Worm (Caenorhabditis elegans): Measurements from ENCODE around the gene F25B3.2.

Gene F25B3.2

DNA sequence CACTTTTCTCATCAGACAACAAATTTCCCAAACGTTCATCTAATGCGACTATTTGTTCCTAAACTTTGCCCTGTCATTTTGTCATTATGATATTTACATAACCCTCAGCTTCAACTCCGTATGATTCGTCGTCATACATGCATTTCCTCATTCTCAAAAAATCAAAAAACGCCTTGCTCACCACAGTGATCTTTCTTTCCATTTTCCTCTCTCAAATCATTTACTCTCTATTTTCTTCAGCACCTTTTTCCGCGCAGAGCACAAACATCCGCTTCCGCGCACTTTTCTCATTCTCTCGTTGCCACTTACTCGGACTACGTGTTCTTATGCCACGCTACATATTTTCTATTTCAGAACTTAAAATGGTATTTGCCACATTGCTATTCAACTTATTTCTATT lies at the start of gene F25B3.2:
Gene F25B3.2, plus strand, starts transcription at position 301 of the 400 bp plus-strand sequence.
- TF ChIP-seq aptf-2 (GFP tag; conservative IDR thresholded peaks at IDR 0.05) (no peak), attf-6 (GFP tag; IDR thresholded peaks at IDR 0.05) (no peak), ceh-58 (GFP tag; IDR thresholded peaks at IDR 0.05) (no peak), tbx-9 (tag; optimal IDR thresholded peaks at IDR 0.05; ENCODE audit: borderline replicate concordance) (no peak), ztf-26 (tag; optimal IDR thresholded peaks at IDR 0.05) (no peak), ceh-100 (GFP tag; IDR thresholded peaks at IDR 0.05) (no peak), mes-4 (tag; optimal IDR thresholded peaks at IDR 0.05) (no peak), lin-35 (GFP tag; optimal IDR thresholded peaks at IDR 0.05) (no peak)

DNA sequence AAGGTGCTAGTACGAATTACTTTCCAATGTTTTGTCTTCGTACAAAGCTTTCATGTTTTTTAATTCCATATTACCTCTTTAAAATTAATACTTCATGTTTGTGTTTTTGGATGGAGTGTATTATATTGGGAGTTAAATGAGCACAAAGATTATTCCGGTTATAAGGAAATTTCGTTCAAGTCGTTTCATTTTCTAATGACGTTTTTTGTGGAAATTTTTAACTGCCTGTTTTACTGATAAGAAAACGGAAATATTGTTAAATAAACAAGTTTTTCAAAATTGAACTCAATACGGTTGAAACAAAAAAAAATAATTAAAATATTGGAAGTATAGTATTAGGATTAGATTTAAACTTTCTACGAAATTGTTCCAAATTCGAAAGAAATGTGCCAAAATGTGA lies 49.8 kb upstream of the F25B3.2 start:
- TF ChIP-seq hrde-1 (tag; optimal IDR thresholded peaks at IDR 0.05; ENCODE audit: borderline replicate concordance): no peak
- TF ChIP-seq nhr-80 (tag; optimal IDR thresholded peaks at IDR 0.05): peak; percentile 3

DNA sequence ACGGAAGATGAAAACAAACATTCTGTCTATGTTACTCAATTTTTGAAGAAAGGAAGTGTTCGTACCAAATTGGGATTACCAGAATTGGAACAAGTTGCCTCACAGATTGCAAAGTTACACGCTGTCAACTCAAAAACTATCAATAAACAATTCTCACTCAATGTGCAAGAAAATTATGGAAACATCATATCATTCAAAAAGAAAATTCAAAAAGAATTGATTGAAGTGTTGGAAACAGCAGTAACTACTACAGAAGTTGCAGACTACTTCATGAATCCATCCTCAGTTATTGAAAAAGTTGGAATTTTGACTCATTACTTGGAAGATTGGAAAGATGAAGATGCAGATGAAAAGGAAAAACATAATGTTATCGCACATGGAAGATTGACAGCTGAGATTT lies 49.1 kb upstream of the F25B3.2 start:
- TF ChIP-seq zim-3 (tag; optimal IDR thresholded peaks at IDR 0.05): no peak
- no peak for TF ChIP-seq ceh-100 (GFP tag; IDR thresholded peaks at IDR 0.05)
- no peak for TF ChIP-seq snpc-1.1 (tag; optimal IDR thresholded peaks at IDR 0.05; ENCODE audit: insufficient read depth)
- no peak for TF ChIP-seq F57A8.1 (GFP tag; optimal IDR thresholded peaks at IDR 0.05)
- TF ChIP-seq ccch-3 (GFP tag; optimal IDR thresholded peaks at IDR 0.05): no peak
- no peak for TF ChIP-seq ztf-25 (GFP tag; IDR thresholded peaks at IDR 0.05)
- TF ChIP-seq snpc-1.3 (tag; optimal IDR thresholded peaks at IDR 0.05; ENCODE audit: insufficient read depth): no peak
- TF ChIP-seq chd-7 (tag; optimal IDR thresholded peaks at IDR 0.05): no peak
- no peak for TF ChIP-seq hrde-1 (tag; optimal IDR thresholded peaks at IDR 0.05; ENCODE audit: borderline replicate concordance)
- no peak for TF ChIP-seq B0261.1 (tag; optimal IDR thresholded peaks at IDR 0.05)

DNA sequence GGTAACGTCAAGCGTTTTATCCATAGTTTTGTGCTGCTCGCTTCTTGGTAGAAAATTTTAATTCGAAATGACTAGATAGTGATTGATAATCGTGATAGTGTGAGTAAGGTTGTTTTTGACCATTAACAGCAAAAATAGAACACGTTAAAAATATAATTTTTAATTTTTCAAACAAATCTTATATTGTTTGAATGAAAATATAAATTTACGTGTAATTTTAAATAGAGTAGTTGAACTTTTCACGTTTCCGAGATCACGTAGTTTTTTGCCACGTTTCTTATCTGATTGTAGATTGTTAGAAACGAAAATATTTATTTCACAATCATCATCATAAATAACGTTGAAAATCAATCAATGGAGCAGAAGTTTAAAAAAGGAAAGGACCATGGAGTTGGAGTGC lies 45.6 kb upstream of the F25B3.2 start, which contains the start of the genes C50F4.10 and pfk-1.2:
Gene C50F4.10, minus strand, starts transcription at position 101 of the 400 bp plus-strand sequence.
Gene pfk-1.2, plus strand, starts transcription at position 325 of the 400 bp plus-strand sequence.
- TF ChIP-seq cebp-1 (GFP tag; IDR thresholded peaks at IDR 0.05) (no peak), cebp-1 (tag; optimal IDR thresholded peaks at IDR 0.05) (no peak), snpc-1.1 (tag; optimal IDR thresholded peaks at IDR 0.05; ENCODE audit: insufficient read depth) (no peak), atf-7 (tag; optimal IDR thresholded peaks at IDR 0.05) (no peak), snpc-4 (GFP tag; optimal IDR thresholded peaks at IDR 0.05) (no peak), snpc-4 (tag; optimal IDR thresholded peaks at IDR 0.05) (no peak), sdz-38 (tag; optimal IDR thresholded peaks at IDR 0.05) (no peak), bed-1 (GFP tag; IDR thresholded peaks at IDR 0.05) (no peak), ceh-40 (GFP tag; IDR thresholded peaks at IDR 0.05) (no peak)

ce11 chrV:9534621-9535020 lies 42.5 kb upstream of the F25B3.2 start, which contains the start of gene tag-329:
TSS of gene tag-329 (plus strand) at chrV:9534921.
- TF ChIP-seq nhr-27 (tag; optimal IDR thresholded peaks at IDR 0.05) (no peak), chd-7 (tag; optimal IDR thresholded peaks at IDR 0.05) (no peak), lsl-1 (GFP tag; optimal IDR thresholded peaks at IDR 0.05) (no peak), F37B4.10 (GFP tag; IDR thresholded peaks at IDR 0.05) (no peak), F57C9.4 (tag; optimal IDR thresholded peaks at IDR 0.05) (no peak), B0019.2 (GFP tag; conservative IDR thresholded peaks at IDR 0.05) (no peak), madf-6 (GFP tag; IDR thresholded peaks at IDR 0.05) (no peak), hmg-20 (GFP tag; IDR thresholded peaks at IDR 0.05) (no peak), lag-1 (GFP tag; IDR thresholded peaks at IDR 0.05) (no peak), ztf-25 (GFP tag; IDR thresholded peaks at IDR 0.05) (no peak), B0035.1 (tag; optimal IDR thresholded peaks at IDR 0.05) (no peak), somi-1 (GFP tag; optimal IDR thresholded peaks at IDR 0.05) (no peak)
